Fruit fly (Drosophila melanogaster) whole organism, prepupa: ENCODE measurements around the gene CG43407.
A peak's percentile ranks its signal among the peaks of the same experiment; 100 is the strongest.

ENCODE experiments used
- Blimp-1 ChIP-seq: fragments of 200-800 bp; sonication (Bioruptor generic); optimal IDR thresholded peaks from 3 replicates; lab custom pipeline; 2017; ENCODE audit warnings: missing biosample characterization, missing genetic modification characterization, mild to moderate bottlenecking, moderate library complexity, missing genetic modification reagents
- CG10669 ChIP-seq: fragments of 200-800 bp; sonication (Bioruptor generic); optimal IDR thresholded peaks from 3 replicates; lab custom pipeline; 2018; ENCODE audit warnings: missing biosample characterization, mild to moderate bottlenecking, missing genetic modification characterization, moderate library complexity
- CG11762 ChIP-seq: fragments of 200-800 bp; sonication (Bioruptor generic); optimal IDR thresholded peaks from 3 replicates; lab custom pipeline; 2016; ENCODE audit warnings: missing biosample characterization, missing genetic modification characterization; ENCODE audit not compliant: insufficient read depth
- CG11902 ChIP-seq: fragments of 200-800 bp; sonication (Bioruptor generic); optimal IDR thresholded peaks from 3 replicates; lab custom pipeline; 2016; ENCODE audit warnings: missing biosample characterization, missing genetic modification characterization
- CG15336 ChIP-seq: fragments of 200-800 bp; sonication (Bioruptor generic); IDR thresholded peaks from 2 replicates; pipeline ENCODE4 v1.3.6; 2022; ENCODE audit warnings: missing biosample characterization, missing genetic modification characterization
- CG1621 ChIP-seq: fragments of 200-800 bp; sonication (Bioruptor generic); optimal IDR thresholded peaks from 3 replicates; lab custom pipeline; 2018; ENCODE audit warnings: missing biosample characterization, mild to moderate bottlenecking, missing genetic modification characterization
- CG16779 ChIP-seq: fragments of 200-800 bp; sonication (Bioruptor generic); optimal IDR thresholded peaks from 3 replicates; lab custom pipeline; 2017; ENCODE audit warnings: missing biosample characterization, mild to moderate bottlenecking, missing genetic modification characterization
- CG31627 ChIP-seq: fragments of 200-800 bp; sonication (Bioruptor generic); optimal IDR thresholded peaks from 3 replicates; lab custom pipeline; 2016; ENCODE audit warnings: missing biosample characterization, missing genetic modification characterization
- CG32006 ChIP-seq: fragments of 200-800 bp; sonication (Bioruptor generic); optimal IDR thresholded peaks from 3 replicates; lab custom pipeline; 2017; ENCODE audit warnings: missing biosample characterization, mild to moderate bottlenecking, missing genetic modification characterization
- CG34406 ChIP-seq: fragments of 200-800 bp; sonication (Bioruptor generic); optimal IDR thresholded peaks from 3 replicates; lab custom pipeline; 2016; ENCODE audit warnings: missing biosample characterization, missing genetic modification characterization
- CG3919 ChIP-seq: fragments of 200-800 bp; sonication (Bioruptor generic); optimal IDR thresholded peaks from 3 replicates; lab custom pipeline; 2016; ENCODE audit warnings: missing biosample characterization, missing genetic modification characterization
- CG4318 ChIP-seq: fragments of 200-800 bp; sonication (Bioruptor generic); optimal IDR thresholded peaks from 3 replicates; lab custom pipeline; 2017; ENCODE audit warnings: missing biosample characterization, mild to moderate bottlenecking, missing genetic modification characterization
- CG6163 ChIP-seq: fragments of 200-800 bp; sonication (Bioruptor generic); IDR thresholded peaks from 3 replicates; pipeline ENCODE4 v1.3.6; 2022; ENCODE audit warnings: missing biosample characterization, missing genetic modification characterization
- CG6792 ChIP-seq: fragments of 200-800 bp; sonication (Bioruptor generic); optimal IDR thresholded peaks from 3 replicates; lab custom pipeline; 2016; ENCODE audit warnings: missing biosample characterization, missing genetic modification characterization
- CG6808 ChIP-seq: fragments of 200-800 bp; sonication (Bioruptor generic); optimal IDR thresholded peaks from 3 replicates; lab custom pipeline; 2017; ENCODE audit warnings: missing biosample characterization, missing genetic modification characterization, mild to moderate bottlenecking, moderate library complexity, missing genetic modification reagents
- CG6854 ChIP-seq: fragments of 200-800 bp; sonication (Bioruptor generic); optimal IDR thresholded peaks from 2 replicates; lab custom pipeline; 2017; ENCODE audit warnings: missing biosample characterization, mild to moderate bottlenecking, missing genetic modification characterization
- CG7368 ChIP-seq: fragments of 200-800 bp; sonication (Bioruptor generic); optimal IDR thresholded peaks from 3 replicates; lab custom pipeline; 2016; ENCODE audit warnings: missing biosample characterization, missing genetic modification characterization
- CG8119 ChIP-seq: fragments of 200-800 bp; sonication (Bioruptor generic); IDR thresholded peaks from 3 replicates; pipeline ENCODE4 v1.3.6; 2022; ENCODE audit warnings: missing biosample characterization, missing genetic modification characterization
- CG8319 ChIP-seq: fragments of 200-800 bp; sonication (Bioruptor generic); optimal IDR thresholded peaks from 3 replicates; lab custom pipeline; 2016; ENCODE audit warnings: missing biosample characterization, missing genetic modification characterization
- CG8632 ChIP-seq: fragments of 200-800 bp; sonication (Bioruptor generic); optimal IDR thresholded peaks from 3 replicates; lab custom pipeline; 2016; ENCODE audit warnings: missing biosample characterization, missing genetic modification characterization
- CG9139 ChIP-seq: fragments of 200-800 bp; sonication (Bioruptor generic); optimal IDR thresholded peaks from 3 replicates; lab custom pipeline; 2017; ENCODE audit warnings: missing biosample characterization, mild to moderate bottlenecking, missing genetic modification characterization
- Eip75B ChIP-seq: fragments of 200-800 bp; sonication (Bioruptor generic); optimal IDR thresholded peaks from 3 replicates; lab custom pipeline; 2016; ENCODE audit warnings: missing biosample characterization, missing genetic modification characterization
- Eip78C ChIP-seq: fragments of 200-800 bp; sonication (Bioruptor generic); peaks from one replicate; lab custom pipeline; 2016; ENCODE audit warnings: missing biosample characterization, missing genetic modification characterization
- Ets21C ChIP-seq: fragments of 200-800 bp; sonication (Bioruptor generic); optimal IDR thresholded peaks from 3 replicates; lab custom pipeline; 2016; ENCODE audit warnings: missing biosample characterization, missing genetic modification characterization
- Ets96B ChIP-seq: fragments of 200-800 bp; optimal IDR thresholded peaks from 2 replicates; lab custom pipeline; 2019; ENCODE audit warnings: missing biosample characterization, mild to moderate bottlenecking, missing genetic modification characterization, moderate library complexity
- Lpt ChIP-seq: fragments of 200-800 bp; sonication (Bioruptor generic); optimal IDR thresholded peaks from 3 replicates; lab custom pipeline; 2016; ENCODE audit warnings: missing biosample characterization, missing genetic modification characterization
- OdsH ChIP-seq: fragments of 200-800 bp; sonication (Bioruptor generic); optimal IDR thresholded peaks from 3 replicates; lab custom pipeline; 2016; ENCODE audit warnings: missing biosample characterization, missing genetic modification characterization
- Sox15 ChIP-seq: fragments of 200-800 bp; sonication (Bioruptor generic); optimal IDR thresholded peaks from 3 replicates; lab custom pipeline; 2016; ENCODE audit warnings: missing biosample characterization, missing genetic modification characterization
- achi ChIP-seq: fragments of 200-800 bp; sonication (Bioruptor generic); optimal IDR thresholded peaks from 3 replicates; lab custom pipeline; 2016; ENCODE audit warnings: missing biosample characterization, missing genetic modification characterization
- acj6 ChIP-seq: fragments of 200-800 bp; sonication (Bioruptor generic); optimal IDR thresholded peaks from 3 replicates; lab custom pipeline; 2016; ENCODE audit warnings: missing biosample characterization, missing genetic modification characterization
- cyc ChIP-seq: fragments of 200-800 bp; sonication (Bioruptor generic); optimal IDR thresholded peaks from 3 replicates; lab custom pipeline; 2016; ENCODE audit warnings: missing biosample characterization, missing genetic modification characterization
- dac ChIP-seq: fragments of 200-800 bp; sonication (Bioruptor generic); optimal IDR thresholded peaks from 2 replicates; lab custom pipeline; 2017; ENCODE audit warnings: missing biosample characterization, mild to moderate bottlenecking, missing genetic modification characterization
- dsx ChIP-seq: fragments of 200-800 bp; optimal IDR thresholded peaks from 3 replicates; lab custom pipeline; 2019; ENCODE audit warnings: missing biosample characterization, mild to moderate bottlenecking, missing genetic modification characterization, moderate library complexity; ENCODE audit not compliant: poor library complexity, severe bottlenecking
- esn ChIP-seq: fragments of 200-800 bp; sonication (Bioruptor generic); optimal IDR thresholded peaks from 2 replicates; lab custom pipeline; 2016; ENCODE audit warnings: missing biosample characterization, mild to moderate bottlenecking, missing genetic modification characterization, moderate library complexity
- fd59A ChIP-seq: fragments of 200-800 bp; sonication (Bioruptor generic); optimal IDR thresholded peaks from 2 replicates; lab custom pipeline; 2017; ENCODE audit warnings: missing biosample characterization, mild to moderate bottlenecking, missing genetic modification characterization, missing genetic modification reagents
- fkh ChIP-seq: fragments of 200-800 bp; sonication (Bioruptor generic); optimal IDR thresholded peaks from 3 replicates; lab custom pipeline; 2017; ENCODE audit warnings: missing biosample characterization, mild to moderate bottlenecking, missing genetic modification characterization, moderate library complexity
- lz ChIP-seq: fragments of 200-800 bp; sonication (Bioruptor generic); optimal IDR thresholded peaks from 3 replicates; lab custom pipeline; 2016; ENCODE audit warnings: missing biosample characterization, missing genetic modification characterization
- net ChIP-seq: fragments of 200-800 bp; sonication (Bioruptor generic); optimal IDR thresholded peaks from 3 replicates; lab custom pipeline; 2016; ENCODE audit warnings: missing biosample characterization, missing genetic modification characterization
- pdm3 ChIP-seq: fragments of 200-800 bp; sonication (Bioruptor generic); optimal IDR thresholded peaks from 3 replicates; lab custom pipeline; 2016; ENCODE audit warnings: missing biosample characterization, missing genetic modification characterization
- salr ChIP-seq, 2 experiments: fragments of 200-800 bp; sonication (Bioruptor generic); optimal IDR thresholded peaks; 3 replicates each; lab custom pipeline; 2016 to 2018; ENCODE audit warnings: missing biosample characterization in 2 of 2, missing genetic modification characterization in 2 of 2, mild to moderate bottlenecking in 1 of 2
- ss ChIP-seq, 2 experiments: fragments of 200-800 bp; sonication (Bioruptor generic); optimal IDR thresholded peaks; 2 replicates in 1 of 2; 3 replicates in 1 of 2; lab custom pipeline; 2017 to 2018; ENCODE audit warnings: mild to moderate bottlenecking in 2 of 2, missing biosample characterization in 2 of 2, missing genetic modification characterization in 2 of 2, moderate library complexity in 1 of 2
- svp ChIP-seq: fragments of 200-800 bp; sonication (Bioruptor generic); peaks from one replicate; lab custom pipeline; 2016; ENCODE audit warnings: missing biosample characterization, missing genetic modification characterization
- topi ChIP-seq: fragments of 200-800 bp; sonication (Bioruptor generic); optimal IDR thresholded peaks from 3 replicates; lab custom pipeline; 2016; ENCODE audit warnings: missing biosample characterization, missing genetic modification characterization
- vri ChIP-seq: fragments of 200-800 bp; sonication (Bioruptor generic); optimal IDR thresholded peaks from 3 replicates; lab custom pipeline; 2016; ENCODE audit warnings: missing biosample characterization, mild to moderate bottlenecking, missing genetic modification characterization

CG43407 gene

dm6 chr3L:19053339-19053818, at the start of gene CG43407:
TSS of gene CG43407 (minus strand) at chr3L:19053389.
- TF ChIP-seq CG34406 (GFP tag; lab: Kevin White, UChicago) (peak; percentile 55), ss (GFP tag; optimal IDR thresholded peaks at IDR 0.05; lab: Kevin White, UChicago) (peak in 1 of 2 experiments; percentile 40), esn (GFP tag; lab: Kevin White, UChicago) (peak; percentile 34), CG6792 (GFP tag; lab: Kevin White, UChicago) (peak; percentile 8), Ets96B (tag; lab: Kevin White, UChicago) (peak; percentile 28), acj6 (GFP tag; lab: Kevin White, UChicago) (peak; percentile 15), achi (peak; percentile 45), OdsH (peak; percentile 53), CG8632 (peak; percentile 44), svp (GFP tag; lab: Kevin White, UChicago) (peak; percentile 23), Eip78C (peak; percentile 76), CG32006 (GFP tag; lab: Kevin White, UChicago) (peak; percentile 56), lz (no peak), CG3919 (no peak), Lpt (GFP tag; lab: Kevin White, UChicago) (no peak), Eip75B (GFP tag; lab: Kevin White, UChicago) (no peak), dsx (GFP tag; lab: Kevin White, UChicago) (peak; percentile 10), fd59A (GFP tag; lab: Kevin White, UChicago) (peak; percentile 18), net (GFP tag; lab: Kevin White, UChicago) (peak; percentile 6), CG15336 (GFP tag; lab: Robert Waterston, UW) (0 out of 2 replicates have a peak, but pooled peaks have one; percentile 11), salr (GFP tag; optimal IDR thresholded peaks at IDR 0.05; lab: Kevin White, UChicago) (peak in 1 of 2 experiments; percentile 25), CG4318 (peak; percentile 1), CG8119 (GFP tag; lab: Robert Waterston, UW) (0 out of 3 replicates have a peak, but pooled peaks have one; percentile 16), vri (GFP tag; lab: Kevin White, UChicago) (no peak)

- peak; percentile 66 for TF ChIP-seq Eip78C
- TF ChIP-seq CG15336 (GFP tag; lab: Robert Waterston, UW) = no peak
Observed at dm6 chr3L:19100188-19100587, 47.0 kb upstream of the CG43407 start, which contains the start of gene Gem2. TSS of gene Gem2 (minus strand) at chr3L:19100363.

dm6 chr3L:19097665-19098082, 44.5 kb upstream of the CG43407 start, which contains the start of the genes Naxd and CG14079:
TSS of gene Naxd (minus strand) at chr3L:19097709.
TSS of gene CG14079 (plus strand) at chr3L:19097999.
- peak; percentile 82 for TF ChIP-seq CG4318
- TF ChIP-seq Eip75B (GFP tag; lab: Kevin White, UChicago) = peak; percentile 74
- peak; percentile 59 for TF ChIP-seq Ets21C
- peak; percentile 65 for TF ChIP-seq Lpt (GFP tag; lab: Kevin White, UChicago)
- TF ChIP-seq CG15336 (GFP tag; lab: Robert Waterston, UW) = peak; percentile 88
- TF ChIP-seq CG7368 = peak; percentile 55
- peak; percentile 69 for TF ChIP-seq topi (GFP tag; lab: Kevin White, UChicago)
- TF ChIP-seq Blimp-1 (GFP tag; lab: Kevin White, UChicago) = peak; percentile 34
- TF ChIP-seq CG10669 (GFP tag; lab: Kevin White, UChicago) = peak; percentile 51
- TF ChIP-seq CG8319 (GFP tag; lab: Kevin White, UChicago) = peak; percentile 67
- TF ChIP-seq CG9139 (GFP tag; lab: Kevin White, UChicago) = no peak
- peak; percentile 78 for TF ChIP-seq CG3919
- peak; percentile 90 for TF ChIP-seq CG8119 (GFP tag; lab: Robert Waterston, UW)
- TF ChIP-seq fd59A (GFP tag; lab: Kevin White, UChicago) = peak; percentile 66
- peak; percentile 74 for TF ChIP-seq CG34406 (GFP tag; lab: Kevin White, UChicago)
- no peak for TF ChIP-seq CG6854 (GFP tag; lab: Kevin White, UChicago)
- peak; percentile 91 for TF ChIP-seq CG32006 (GFP tag; lab: Kevin White, UChicago)
- TF ChIP-seq CG1621 (tag; lab: Kevin White, UChicago) = no peak
- TF ChIP-seq CG31627 = peak; percentile 76
- TF ChIP-seq esn (GFP tag; lab: Kevin White, UChicago) = peak; percentile 80
- TF ChIP-seq CG16779 (tag; lab: Kevin White, UChicago) = peak; percentile 62
- TF ChIP-seq Ets96B (tag; lab: Kevin White, UChicago) = peak; percentile 83
- peak; percentile 60 for TF ChIP-seq fkh (GFP tag; lab: Kevin White, UChicago)
- TF ChIP-seq cyc (GFP tag; lab: Kevin White, UChicago) = peak; percentile 61
- peak; percentile 35 for TF ChIP-seq CG11762 (GFP tag; lab: Kevin White, UChicago)
- TF ChIP-seq Sox15 (GFP tag; lab: Kevin White, UChicago) = peak; percentile 77
- TF ChIP-seq pdm3 (GFP tag; lab: Kevin White, UChicago) = peak; percentile 81
- TF ChIP-seq acj6 (GFP tag; lab: Kevin White, UChicago) = peak; percentile 87
- TF ChIP-seq achi = peak; percentile 83
- TF ChIP-seq CG6163 (GFP tag; lab: Robert Waterston, UW) = peak; percentile 83
- TF ChIP-seq CG6808 (GFP tag; lab: Kevin White, UChicago) = peak; percentile 60
- peak; percentile 52 for TF ChIP-seq CG11902 (GFP tag; lab: Kevin White, UChicago)
- TF ChIP-seq dac (GFP tag; lab: Kevin White, UChicago) = no peak
